Fruit fly (Drosophila melanogaster): Measurements from ENCODE around the gene Ugt49B2.

Ugt49B2 gene

dm6 chr3R:21433879-21434559 lies 34.5 kb upstream of the Ugt49B2 start, which contains the start of gene lbl:
TSS of gene lbl (minus strand) at chr3R:21434133.
- TF ChIP-seq CG5204 (GFP tag; optimal IDR thresholded peaks at IDR 0.05) (no peak), CG14711 (tag; optimal IDR thresholded peaks at IDR 0.05) (no peak), Clk (GFP tag; optimal IDR thresholded peaks at IDR 0.05) (no peak), CG33017 (tag; optimal IDR thresholded peaks at IDR 0.05) (no peak), pad (GFP tag; optimal IDR thresholded peaks at IDR 0.05) (no peak), bab1 (GFP tag; optimal IDR thresholded peaks at IDR 0.05) (no peak), cnc (optimal IDR thresholded peaks at IDR 0.05) (no peak), ovo (GFP tag; optimal IDR thresholded peaks at IDR 0.05) (no peak), CG1620 (GFP tag; optimal IDR thresholded peaks at IDR 0.05) (no peak), CG12768 (GFP tag; optimal IDR thresholded peaks at IDR 0.05) (no peak), CG11617 (GFP tag; optimal IDR thresholded peaks at IDR 0.05) (no peak), CG7101 (tag; optimal IDR thresholded peaks at IDR 0.05) (no peak), Hr96 (GFP tag; optimal IDR thresholded peaks at IDR 0.05) (no peak), CG7045 (GFP tag; optimal IDR thresholded peaks at IDR 0.05) (no peak), cic (GFP tag; optimal IDR thresholded peaks at IDR 0.05) (no peak), Crg-1 (GFP tag; optimal IDR thresholded peaks at IDR 0.05) (no peak), kay (GFP tag; ENCODE audit: borderline replicate concordance) (no peak), toe (GFP tag; optimal IDR thresholded peaks at IDR 0.05) (no peak)

dm6 chr3R:21426795-21427194 lies 27.3 kb upstream of the Ugt49B2 start:
- no peak for TF ChIP-seq CG12768 (GFP tag; optimal IDR thresholded peaks at IDR 0.05)
- TF ChIP-seq cnc (optimal IDR thresholded peaks at IDR 0.05) = no peak
- no peak for TF ChIP-seq bab1 (GFP tag; optimal IDR thresholded peaks at IDR 0.05)
- no peak for TF ChIP-seq Crg-1 (GFP tag; optimal IDR thresholded peaks at IDR 0.05)
- TF ChIP-seq Clk (GFP tag; optimal IDR thresholded peaks at IDR 0.05) = no peak
- TF ChIP-seq Mnt (GFP tag; optimal IDR thresholded peaks at IDR 0.05) = no peak
- TF ChIP-seq CG1620 (GFP tag; optimal IDR thresholded peaks at IDR 0.05) = no peak
- no peak for TF ChIP-seq CG33017 (tag; optimal IDR thresholded peaks at IDR 0.05)
- TF ChIP-seq CG7045 (GFP tag; optimal IDR thresholded peaks at IDR 0.05) = no peak
- no peak for TF ChIP-seq CG7101 (tag; optimal IDR thresholded peaks at IDR 0.05)
- no peak for TF ChIP-seq cic (GFP tag; optimal IDR thresholded peaks at IDR 0.05)
- no peak for TF ChIP-seq CG14711 (tag; optimal IDR thresholded peaks at IDR 0.05)
- no peak for TF ChIP-seq pad (GFP tag; optimal IDR thresholded peaks at IDR 0.05)
- TF ChIP-seq CG11617 (GFP tag; optimal IDR thresholded peaks at IDR 0.05) = no peak
- no peak for TF ChIP-seq kay (GFP tag; ENCODE audit: borderline replicate concordance)

dm6 chr3R:21419932-21420331 lies 20.4 kb upstream of the Ugt49B2 start:
- no peak for TF ChIP-seq Mnt (GFP tag; optimal IDR thresholded peaks at IDR 0.05)
- no peak for TF ChIP-seq bab1 (GFP tag; optimal IDR thresholded peaks at IDR 0.05)
- no peak for TF ChIP-seq cic (GFP tag; optimal IDR thresholded peaks at IDR 0.05)
- no peak for TF ChIP-seq CG7045 (GFP tag; optimal IDR thresholded peaks at IDR 0.05)
- no peak for TF ChIP-seq Clk (GFP tag; optimal IDR thresholded peaks at IDR 0.05)
- no peak for TF ChIP-seq kay (GFP tag; ENCODE audit: borderline replicate concordance)
- no peak for TF ChIP-seq CG5204 (GFP tag; optimal IDR thresholded peaks at IDR 0.05)
- no peak for TF ChIP-seq ovo (GFP tag; optimal IDR thresholded peaks at IDR 0.05)
- TF ChIP-seq Hr96 (GFP tag; optimal IDR thresholded peaks at IDR 0.05) = no peak
- TF ChIP-seq Crg-1 (GFP tag; optimal IDR thresholded peaks at IDR 0.05) = no peak
- TF ChIP-seq toe (GFP tag; optimal IDR thresholded peaks at IDR 0.05) = no peak
- no peak for TF ChIP-seq CG14711 (tag; optimal IDR thresholded peaks at IDR 0.05)
- TF ChIP-seq CG11617 (GFP tag; optimal IDR thresholded peaks at IDR 0.05) = no peak
- TF ChIP-seq CG1620 (GFP tag; optimal IDR thresholded peaks at IDR 0.05) = no peak
- no peak for TF ChIP-seq CG7101 (tag; optimal IDR thresholded peaks at IDR 0.05)
- TF ChIP-seq pad (GFP tag; optimal IDR thresholded peaks at IDR 0.05) = no peak
- no peak for TF ChIP-seq CG12768 (GFP tag; optimal IDR thresholded peaks at IDR 0.05)
- TF ChIP-seq CG33017 (tag; optimal IDR thresholded peaks at IDR 0.05) = no peak
- no peak for TF ChIP-seq tj (GFP tag; optimal IDR thresholded peaks at IDR 0.05)

- TF ChIP-seq CG33017 (tag; optimal IDR thresholded peaks at IDR 0.05) = no peak
- no peak for TF ChIP-seq CG7045 (GFP tag; optimal IDR thresholded peaks at IDR 0.05)
- no peak for TF ChIP-seq bab1 (GFP tag; optimal IDR thresholded peaks at IDR 0.05)
- no peak for TF ChIP-seq cnc (optimal IDR thresholded peaks at IDR 0.05)
- TF ChIP-seq Mnt (GFP tag; optimal IDR thresholded peaks at IDR 0.05) = no peak
- no peak for TF ChIP-seq CG11617 (GFP tag; optimal IDR thresholded peaks at IDR 0.05)
- no peak for TF ChIP-seq toe (GFP tag; optimal IDR thresholded peaks at IDR 0.05)
- no peak for TF ChIP-seq Hr96 (GFP tag; optimal IDR thresholded peaks at IDR 0.05)
- no peak for TF ChIP-seq CG7101 (tag; optimal IDR thresholded peaks at IDR 0.05)
- TF ChIP-seq cic (GFP tag; optimal IDR thresholded peaks at IDR 0.05) = no peak
- no peak for TF ChIP-seq CG5204 (GFP tag; optimal IDR thresholded peaks at IDR 0.05)
- no peak for TF ChIP-seq ovo (GFP tag; optimal IDR thresholded peaks at IDR 0.05)
- TF ChIP-seq tj (GFP tag; optimal IDR thresholded peaks at IDR 0.05) = no peak
- TF ChIP-seq CG12768 (GFP tag; optimal IDR thresholded peaks at IDR 0.05) = no peak
- no peak for TF ChIP-seq CG1620 (GFP tag; optimal IDR thresholded peaks at IDR 0.05)
Measured at dm6 chr3R:21419258-21419657, 19.7 kb upstream of the Ugt49B2 start.

dm6 chr3R:21416888-21417287 lies 17.3 kb upstream of the Ugt49B2 start:
- no peak for TF ChIP-seq CG33017 (tag; optimal IDR thresholded peaks at IDR 0.05)
- no peak for TF ChIP-seq CG7045 (GFP tag; optimal IDR thresholded peaks at IDR 0.05)
- TF ChIP-seq CG11617 (GFP tag; optimal IDR thresholded peaks at IDR 0.05) = no peak
- no peak for TF ChIP-seq ovo (GFP tag; optimal IDR thresholded peaks at IDR 0.05)
- TF ChIP-seq pad (GFP tag; optimal IDR thresholded peaks at IDR 0.05) = no peak
- no peak for TF ChIP-seq tj (GFP tag; optimal IDR thresholded peaks at IDR 0.05)
- no peak for TF ChIP-seq CG5204 (GFP tag; optimal IDR thresholded peaks at IDR 0.05)

dm6 chr3R:21415016-21415638 lies 15.6 kb upstream of the Ugt49B2 start:
- TF ChIP-seq Hr96 (GFP tag; optimal IDR thresholded peaks at IDR 0.05) (no peak), Crg-1 (GFP tag; optimal IDR thresholded peaks at IDR 0.05) (no peak), CG5204 (GFP tag; optimal IDR thresholded peaks at IDR 0.05) (no peak), tj (GFP tag; optimal IDR thresholded peaks at IDR 0.05) (no peak), cic (GFP tag; optimal IDR thresholded peaks at IDR 0.05) (no peak), Mnt (GFP tag; optimal IDR thresholded peaks at IDR 0.05) (no peak), kay (GFP tag; ENCODE audit: borderline replicate concordance) (no peak), CG14711 (tag; optimal IDR thresholded peaks at IDR 0.05) (no peak), CG12768 (GFP tag; optimal IDR thresholded peaks at IDR 0.05) (no peak), CG11617 (GFP tag; optimal IDR thresholded peaks at IDR 0.05) (no peak), cnc (optimal IDR thresholded peaks at IDR 0.05) (no peak), toe (GFP tag; optimal IDR thresholded peaks at IDR 0.05) (no peak), Clk (GFP tag; optimal IDR thresholded peaks at IDR 0.05) (no peak), CG7101 (tag; optimal IDR thresholded peaks at IDR 0.05) (no peak), bab1 (GFP tag; optimal IDR thresholded peaks at IDR 0.05) (no peak), CG1620 (GFP tag; optimal IDR thresholded peaks at IDR 0.05) (no peak), ovo (GFP tag; optimal IDR thresholded peaks at IDR 0.05) (no peak), CG33017 (tag; optimal IDR thresholded peaks at IDR 0.05) (no peak), CG7045 (GFP tag; optimal IDR thresholded peaks at IDR 0.05) (no peak)
